Worm (Caenorhabditis elegans): ENCODE results near the gene C35D6.4.

The C35D6.4 gene

ce11 chrIV:16399776-16400368 lies 49.1 kb downstream of the C35D6.4 start, which contains the start of gene Y65A5A.1 (continued):
- peak; percentile 73; the same call in 1 of the 2 replicates for TF ChIP-seq pha-4 (GFP tag; IDR thresholded peaks at IDR 0.05)
- no peak for TF ChIP-seq pha-4 (tag; optimal IDR thresholded peaks at IDR 0.05)
- TF ChIP-seq pqm-1 (tag; optimal IDR thresholded peaks at IDR 0.05) = no peak
- TF ChIP-seq madf-5 (GFP tag; IDR thresholded peaks at IDR 0.05) = peak; percentile 36 to 79; a peak in 1 of 4 replicates
- TF ChIP-seq dmd-8 (GFP tag; IDR thresholded peaks at IDR 0.05) = 0 out of 2 replicates have a peak, but pooled peaks have one; percentile 65
- no peak for TF ChIP-seq lin-29 (GFP tag; IDR thresholded peaks at IDR 0.05)
- TF ChIP-seq ceh-20 (GFP tag; IDR thresholded peaks at IDR 0.05) = no peak
- TF ChIP-seq daf-12 (tag; optimal IDR thresholded peaks at IDR 0.05) = no peak
- peak; percentile 35 for TF ChIP-seq mep-1 (tag; optimal IDR thresholded peaks at IDR 0.05)
- TF ChIP-seq fkh-10 (GFP tag; optimal IDR thresholded peaks at IDR 0.05) = no peak
- no peak for TF ChIP-seq php-3 (GFP tag; IDR thresholded peaks at IDR 0.05)
- TF ChIP-seq ZK546.5 (tag; optimal IDR thresholded peaks at IDR 0.05) = no peak
- no peak for TF ChIP-seq snpc-4 (tag; optimal IDR thresholded peaks at IDR 0.05)
- no peak for TF ChIP-seq zip-11 (GFP tag; IDR thresholded peaks at IDR 0.05)
- TF ChIP-seq dpl-1 (GFP tag; optimal IDR thresholded peaks at IDR 0.05) = no peak
- TF ChIP-seq nhr-76 (tag; optimal IDR thresholded peaks at IDR 0.05) = no peak
- TF ChIP-seq nhr-28 (tag; optimal IDR thresholded peaks at IDR 0.05) = no peak
- TF ChIP-seq jun-1 (tag; optimal IDR thresholded peaks at IDR 0.05) = no peak
- TF ChIP-seq egl-27 (tag; optimal IDR thresholded peaks at IDR 0.05) = no peak
- TF ChIP-seq F26F4.8 (GFP tag; conservative IDR thresholded peaks at IDR 0.05) = peak; percentile 81
- peak; percentile 62; the same call in 1 of the 2 replicates for TF ChIP-seq arid-1 (GFP tag; conservative IDR thresholded peaks at IDR 0.05)
- TF ChIP-seq nhr-41 (GFP tag; IDR thresholded peaks at IDR 0.05) = no peak
- no peak for TF ChIP-seq daf-8 (GFP tag; IDR thresholded peaks at IDR 0.05)
- TF ChIP-seq madf-9 (GFP tag; conservative IDR thresholded peaks at IDR 0.05) = no peak
- no peak for TF ChIP-seq cey-2 (tag; optimal IDR thresholded peaks at IDR 0.05; ENCODE audit: borderline replicate concordance, insufficient read depth)
- TF ChIP-seq skn-1 (tag; optimal IDR thresholded peaks at IDR 0.05) = no peak
- no peak for TF ChIP-seq ceh-28 (tag; optimal IDR thresholded peaks at IDR 0.05)
- TF ChIP-seq zip-2 (tag; optimal IDR thresholded peaks at IDR 0.05) = no peak
- TF ChIP-seq lin-38 (GFP tag; IDR thresholded peaks at IDR 0.05) = peak; percentile 79
- TF ChIP-seq F49E8.2 (tag; optimal IDR thresholded peaks at IDR 0.05; ENCODE audit: borderline replicate concordance) = no peak
- no peak for TF ChIP-seq D1046.2 (GFP tag; IDR thresholded peaks at IDR 0.05)
- 0 out of 2 replicates have a peak, but pooled peaks have one; percentile 29 for TF ChIP-seq Y105C5A.15 (GFP tag; IDR thresholded peaks at IDR 0.05)
- peak; percentile 96 for TF ChIP-seq snpc-1.2 (GFP tag; IDR thresholded peaks at IDR 0.05)
- no peak for TF ChIP-seq Y5F2A.4 (GFP tag; optimal IDR thresholded peaks at IDR 0.05)
- TF ChIP-seq lin-39 (tag; optimal IDR thresholded peaks at IDR 0.05) = no peak
- TF ChIP-seq lir-3 (tag; optimal IDR thresholded peaks at IDR 0.05) = no peak
- TF ChIP-seq spr-3 (GFP tag; optimal IDR thresholded peaks at IDR 0.05) = no peak
- TF ChIP-seq ZK337.2 (GFP tag; IDR thresholded peaks at IDR 0.05) = no peak
- peak; percentile 38 for TF ChIP-seq hlh-30 (tag; optimal IDR thresholded peaks at IDR 0.05; ENCODE audit: insufficient read depth)
- peak; percentile 66; the same call in 1 of the 2 replicates for TF ChIP-seq ceh-44 (GFP tag; IDR thresholded peaks at IDR 0.05)
- no peak for TF ChIP-seq saeg-2 (GFP tag; IDR thresholded peaks at IDR 0.05)
- TF ChIP-seq unc-62 (GFP tag; optimal IDR thresholded peaks at IDR 0.05 in 1 of 2) = no peak
- TF ChIP-seq unc-62 (tag; optimal IDR thresholded peaks at IDR 0.05) = no peak
- no peak for TF ChIP-seq T26A8.4 (GFP tag; IDR thresholded peaks at IDR 0.05)
- TF ChIP-seq nhr-102 (tag; optimal IDR thresholded peaks at IDR 0.05) = no peak
- peak; percentile 49 for TF ChIP-seq mes-2 (tag; optimal IDR thresholded peaks at IDR 0.05; ENCODE audit: poor library complexity, severe bottlenecking)
- TF ChIP-seq zag-1 (tag; optimal IDR thresholded peaks at IDR 0.05) = no peak
- TF ChIP-seq ztf-7 (tag; optimal IDR thresholded peaks at IDR 0.05) = no peak
- TF ChIP-seq nhr-111 (GFP tag; optimal IDR thresholded peaks at IDR 0.05) = no peak
- peak; percentile 73 for TF ChIP-seq aha-1 (tag)
